In the genomic region with DNA sequence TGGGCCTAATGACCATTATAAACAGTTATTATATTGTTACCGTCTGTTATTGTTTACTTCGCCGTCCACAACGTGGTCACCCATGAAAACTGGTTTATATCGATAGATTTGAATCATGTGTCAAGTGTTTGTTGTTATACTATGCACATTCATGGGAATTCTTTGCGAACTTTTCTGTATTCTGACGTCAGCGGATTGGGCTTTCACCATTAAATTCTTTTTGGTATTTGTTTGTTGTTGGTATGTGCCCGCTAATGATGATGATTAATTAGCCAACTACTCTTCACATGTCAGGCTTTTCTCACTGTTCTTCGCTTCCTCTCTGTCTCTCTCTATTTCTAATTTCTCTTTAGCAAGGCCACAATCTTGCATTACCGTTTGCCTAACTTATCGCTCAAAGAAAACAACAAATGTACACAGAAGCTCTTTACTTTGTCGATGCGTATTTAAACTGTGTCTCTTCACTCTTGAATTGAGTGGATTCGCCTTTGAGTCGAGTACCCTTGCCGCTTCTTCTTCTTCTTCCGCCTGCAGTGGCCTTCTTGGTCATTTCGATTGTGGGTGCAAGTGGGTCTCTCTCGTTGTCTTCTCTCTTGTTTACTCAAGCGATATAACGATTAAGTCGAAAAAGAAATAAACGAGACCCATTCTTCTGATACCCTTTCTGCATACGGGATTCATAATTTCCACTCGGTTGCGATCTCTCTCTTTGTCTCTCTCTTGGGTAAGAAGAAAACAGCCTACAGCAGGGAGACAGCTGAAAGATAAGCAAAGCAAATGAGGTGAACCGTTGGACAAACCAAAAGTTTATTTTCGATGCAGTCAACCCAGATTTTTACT, we compare ENCODE assay signal across 1 fruit fly cellular context.
TF ChIP-seq lines count a peak whose summit lies in the region.

No protein-coding gene starts in this region.

TF ChIP-seq in whole organism, embryonic, 481 proteins besides CTCF, POLR2A, EP300 and RAD21 (continued from another document and continues in another):
- TF ChIP-seq CG6854 (GFP tag; optimal IDR thresholded peaks at IDR 0.05; lab: Kevin White, UChicago) (peak; percentile 58), Xbp1 (GFP tag; optimal IDR thresholded peaks at IDR 0.05; lab: Kevin White, UChicago) (no peak), gsb (GFP tag; IDR thresholded peaks at IDR 0.05; lab: Robert Waterston, UW) (0 out of 2 replicates have a peak, but pooled peaks have one; percentile 24), bcd (GFP tag; optimal IDR thresholded peaks at IDR 0.05; lab: Kevin White, UChicago) (no peak), CG34422 (GFP tag; IDR thresholded peaks at IDR 0.05; lab: Robert Waterston, UW) (no peak), Gug (GFP tag; IDR thresholded peaks at IDR 0.05; lab: Robert Waterston, UW) (no peak), CG4854 (GFP tag; optimal IDR thresholded peaks at IDR 0.05; lab: Kevin White, UChicago) (no peak), Nf-YC (tag; optimal IDR thresholded peaks at IDR 0.05; lab: Kevin White, UChicago) (peak; percentile 60), pros (GFP tag; optimal IDR thresholded peaks at IDR 0.05; lab: Kevin White, UChicago) (peak; percentile 92), Dip2 (GFP tag; IDR thresholded peaks at IDR 0.05; lab: Robert Waterston, UW) (no peak), Dbx (GFP tag; IDR thresholded peaks at IDR 0.05; lab: Robert Waterston, UW) (no peak), sima (GFP tag; optimal IDR thresholded peaks at IDR 0.05; lab: Kevin White, UChicago) (no peak), ro (GFP tag; IDR thresholded peaks at IDR 0.05; lab: Robert Waterston, UW) (no peak), CG42726 (GFP tag; IDR thresholded peaks at IDR 0.05; lab: Robert Waterston, UW; ENCODE audit: partially characterized antibody) (no peak), CG12659 (GFP tag; optimal IDR thresholded peaks at IDR 0.05; lab: Kevin White, UChicago) (no peak), scrt (GFP tag; optimal IDR thresholded peaks at IDR 0.05; lab: Kevin White, UChicago) (no peak), Oli (tag; optimal IDR thresholded peaks at IDR 0.05; lab: Kevin White, UChicago) (no peak), CG12942 (GFP tag; optimal IDR thresholded peaks at IDR 0.05; lab: Kevin White, UChicago) (no peak), CG3281 (GFP tag; optimal IDR thresholded peaks at IDR 0.05; lab: Kevin White, UChicago) (no peak), esg (GFP tag; conservative IDR thresholded peaks at IDR 0.05; lab: Robert Waterston, UW) (no peak), toy (GFP tag; IDR thresholded peaks at IDR 0.05; lab: Robert Waterston, UW) (no peak), fd102C (GFP tag; optimal IDR thresholded peaks at IDR 0.05; lab: Kevin White, UChicago) (no peak), gfzf (GFP tag; optimal IDR thresholded peaks at IDR 0.05; lab: Kevin White, UChicago) (no peak), CG32772 (GFP tag; IDR thresholded peaks at IDR 0.05; lab: Robert Waterston, UW) (no peak), CoRest (tag; optimal IDR thresholded peaks at IDR 0.05; lab: Kevin White, UChicago) (no peak), bbx (GFP tag; IDR thresholded peaks at IDR 0.05; lab: Robert Waterston, UW; ENCODE audit: partially characterized antibody) (no peak), CG34224 (GFP tag; IDR thresholded peaks at IDR 0.05; lab: Robert Waterston, UW; ENCODE audit: partially characterized antibody) (no peak), Side (GFP tag; optimal IDR thresholded peaks at IDR 0.05; lab: Kevin White, UChicago) (no peak), pita (GFP tag; optimal IDR thresholded peaks at IDR 0.05; lab: Kevin White, UChicago) (no peak), CG12236 (GFP tag; optimal IDR thresholded peaks at IDR 0.05; lab: Kevin White, UChicago) (peak; percentile 30), CG7745 (tag; optimal IDR thresholded peaks at IDR 0.05; lab: Kevin White, UChicago) (peak; percentile 73), Lim3 (GFP tag; IDR thresholded peaks at IDR 0.05; lab: Robert Waterston, UW) (no peak), CG4360 (GFP tag; IDR thresholded peaks at IDR 0.05; lab: Robert Waterston, UW) (peak; percentile 64; the same call in 1 of the 2 replicates), CHES-1-like (GFP tag; optimal IDR thresholded peaks at IDR 0.05; lab: Kevin White, UChicago) (no peak), CG15601 (tag; optimal IDR thresholded peaks at IDR 0.05; lab: Kevin White, UChicago) (peak; percentile 95), CG10979 (tag; optimal IDR thresholded peaks at IDR 0.05; lab: Kevin White, UChicago) (no peak), CG1602 (GFP tag; optimal IDR thresholded peaks at IDR 0.05; lab: Kevin White, UChicago) (no peak), zen2 (GFP tag; IDR thresholded peaks at IDR 0.05; lab: Robert Waterston, UW; ENCODE audit: partially characterized antibody) (no peak), eve (GFP tag; optimal IDR thresholded peaks at IDR 0.05; lab: Kevin White, UChicago) (peak in 1 of 2 experiments; percentile 26), hbn (GFP tag; IDR thresholded peaks at IDR 0.05; lab: Robert Waterston, UW; ENCODE audit: partially characterized antibody) (no peak), CG16863 (GFP tag; optimal IDR thresholded peaks at IDR 0.05; lab: Kevin White, UChicago) (no peak), Hr51 (GFP tag; optimal IDR thresholded peaks at IDR 0.05; lab: Kevin White, UChicago) (no peak), Sox100B (GFP tag; optimal IDR thresholded peaks at IDR 0.05; lab: Kevin White, UChicago) (peak; percentile 32), eyg (GFP tag; optimal IDR thresholded peaks at IDR 0.05; lab: Kevin White, UChicago) (no peak), Blimp-1 (GFP tag; optimal IDR thresholded peaks at IDR 0.05; lab: Kevin White, UChicago) (peak; percentile 43), CG10654 (GFP tag; optimal IDR thresholded peaks at IDR 0.05; lab: Kevin White, UChicago) (no peak), fd3F (GFP tag; optimal IDR thresholded peaks at IDR 0.05; lab: Kevin White, UChicago) (no peak), vfl (GFP tag; optimal IDR thresholded peaks at IDR 0.05; lab: Kevin White, UChicago) (no peak), CG6254 (GFP tag; optimal IDR thresholded peaks at IDR 0.05; lab: Kevin White, UChicago) (peak; percentile 64), CG4820 (GFP tag; optimal IDR thresholded peaks at IDR 0.05; lab: Kevin White, UChicago) (no peak), trh (GFP tag; optimal IDR thresholded peaks at IDR 0.05; lab: Kevin White, UChicago) (no peak), luna (GFP tag; optimal IDR thresholded peaks at IDR 0.05; lab: Kevin White, UChicago) (no peak), stwl (tag; optimal IDR thresholded peaks at IDR 0.05; lab: Kevin White, UChicago) (no peak), Pdp1 (GFP tag; optimal IDR thresholded peaks at IDR 0.05; lab: Kevin White, UChicago) (no peak), nom (GFP tag; optimal IDR thresholded peaks at IDR 0.05; lab: Kevin White, UChicago) (peak; percentile 54), dimm (GFP tag; IDR thresholded peaks at IDR 0.05; lab: Robert Waterston, UW) (no peak), CG4282 (GFP tag; optimal IDR thresholded peaks at IDR 0.05; lab: Kevin White, UChicago) (no peak), Mes4 (GFP tag; optimal IDR thresholded peaks at IDR 0.05; lab: Kevin White, UChicago) (peak; percentile 9), sim (GFP tag; IDR thresholded peaks at IDR 0.05; lab: Robert Waterston, UW) (peak; percentile 74), rib (GFP tag; IDR thresholded peaks at IDR 0.05; lab: Robert Waterston, UW) (no peak), CG8359 (GFP tag; optimal IDR thresholded peaks at IDR 0.05; lab: Kevin White, UChicago; ENCODE audit: borderline replicate concordance) (no peak), peb (GFP tag; IDR thresholded peaks at IDR 0.05; lab: Robert Waterston, UW) (no peak), her (GFP tag; optimal IDR thresholded peaks at IDR 0.05; lab: Kevin White, UChicago) (no peak), dpn (GFP tag; optimal IDR thresholded peaks at IDR 0.05; lab: Kevin White, UChicago) (no peak), Atf6 (GFP tag; IDR thresholded peaks at IDR 0.05; lab: Robert Waterston, UW) (peak; percentile 22; the same call in 1 of the 2 replicates), tup (GFP tag; optimal IDR thresholded peaks at IDR 0.05; lab: Kevin White, UChicago) (no peak), D (optimal IDR thresholded peaks at IDR 0.05; lab: Kevin White, UChicago) (no peak), D (GFP tag; optimal IDR thresholded peaks at IDR 0.05; lab: Kevin White, UChicago) (no peak), bowl (GFP tag; IDR thresholded peaks at IDR 0.05; lab: Robert Waterston, UW) (no peak), CG10959 (GFP tag; IDR thresholded peaks at IDR 0.05; lab: Robert Waterston, UW) (no peak), Opbp (GFP tag; IDR thresholded peaks at IDR 0.05; lab: Robert Waterston, UW; ENCODE audit: partially characterized antibody) (0 out of 3 replicates have a peak, but pooled peaks have one; percentile 14), dati (GFP tag; IDR thresholded peaks at IDR 0.05; lab: Robert Waterston, UW) (no peak), phol (tag; optimal IDR thresholded peaks at IDR 0.05; lab: Kevin White, UChicago) (no peak), knrl (GFP tag; IDR thresholded peaks at IDR 0.05; lab: Robert Waterston, UW; ENCODE audit: partially characterized antibody) (no peak), ase (GFP tag; IDR thresholded peaks at IDR 0.05; lab: Robert Waterston, UW) (no peak), Bdp1 (GFP tag; optimal IDR thresholded peaks at IDR 0.05; lab: Kevin White, UChicago) (no peak), gro (GFP tag; optimal IDR thresholded peaks at IDR 0.05; lab: Kevin White, UChicago) (no peak), Sry-δ (GFP tag; optimal IDR thresholded peaks at IDR 0.05; lab: Kevin White, UChicago) (no peak), gcm2 (GFP tag; optimal IDR thresholded peaks at IDR 0.05; lab: Kevin White, UChicago) (no peak), lab (GFP tag; optimal IDR thresholded peaks at IDR 0.05; lab: Kevin White, UChicago) (peak; percentile 33), HLH3B (GFP tag; IDR thresholded peaks at IDR 0.05; lab: Robert Waterston, UW) (no peak; the same call in 1 of the 2 replicates), CG4707 (GFP tag; optimal IDR thresholded peaks at IDR 0.05; lab: Kevin White, UChicago) (peak; percentile 92), tap (tag; optimal IDR thresholded peaks at IDR 0.05; lab: Kevin White, UChicago) (peak; percentile 85), CG8765 (GFP tag; IDR thresholded peaks at IDR 0.05; lab: Robert Waterston, UW) (no peak), slp2 (GFP tag; optimal IDR thresholded peaks at IDR 0.05; lab: Kevin White, UChicago) (no peak), CG8388 (GFP tag; optimal IDR thresholded peaks at IDR 0.05; lab: Kevin White, UChicago) (peak; percentile 40), NFAT (GFP tag; IDR thresholded peaks at IDR 0.05; lab: Robert Waterston, UW) (no peak), nau (GFP tag; optimal IDR thresholded peaks at IDR 0.05; lab: Kevin White, UChicago) (peak; percentile 19), kni (GFP tag; optimal IDR thresholded peaks at IDR 0.05; lab: Kevin White, UChicago) (peak; percentile 99), danr (GFP tag; IDR thresholded peaks at IDR 0.05; lab: Robert Waterston, UW) (peak; percentile 10; the same call in 1 of the 2 replicates), CG4617 (GFP tag; optimal IDR thresholded peaks at IDR 0.05; lab: Kevin White, UChicago; ENCODE audit: borderline replicate concordance) (no peak), zen (tag; optimal IDR thresholded peaks at IDR 0.05; lab: Kevin White, UChicago) (no peak), CG33557 (GFP tag; optimal IDR thresholded peaks at IDR 0.05; lab: Kevin White, UChicago) (peak; percentile 95), CG12769 (tag; optimal IDR thresholded peaks at IDR 0.05; lab: Kevin White, UChicago) (no peak), cwo (GFP tag; optimal IDR thresholded peaks at IDR 0.05; lab: Kevin White, UChicago) (no peak), mirr (GFP tag; optimal IDR thresholded peaks at IDR 0.05; lab: Kevin White, UChicago) (peak; percentile 60), ttk (GFP tag; IDR thresholded peaks at IDR 0.05; lab: Robert Waterston, UW) (peak; percentile 22; the same call in 1 of the 2 replicates), CrebB (tag; optimal IDR thresholded peaks at IDR 0.05; lab: Kevin White, UChicago) (peak; percentile 90), dan (GFP tag; IDR thresholded peaks at IDR 0.05; lab: Robert Waterston, UW) (no peak), CG17385 (GFP tag; optimal IDR thresholded peaks at IDR 0.05; lab: Kevin White, UChicago) (peak; percentile 90), Meics (GFP tag; optimal IDR thresholded peaks at IDR 0.05; lab: Kevin White, UChicago) (no peak), ab (GFP tag; optimal IDR thresholded peaks at IDR 0.05; lab: Kevin White, UChicago) (no peak), Ada2b (GFP tag; IDR thresholded peaks at IDR 0.05; lab: Robert Waterston, UW) (no peak), Hr39 (optimal IDR thresholded peaks at IDR 0.05; lab: Kevin White, UChicago) (no peak), Dfd (GFP tag; optimal IDR thresholded peaks at IDR 0.05; lab: Kevin White, UChicago) (no peak), CG1024 (GFP tag; IDR thresholded peaks at IDR 0.05; lab: Robert Waterston, UW) (peak; percentile 39; the same call in 1 of the 2 replicates), stc (GFP tag; IDR thresholded peaks at IDR 0.05; lab: Robert Waterston, UW) (peak; percentile 50; the same call in 1 of the 2 replicates), Mrtf (GFP tag; IDR thresholded peaks at IDR 0.05; lab: Robert Waterston, UW) (no peak), Atf-2 (GFP tag; optimal IDR thresholded peaks at IDR 0.05; lab: Kevin White, UChicago) (no peak), amos (GFP tag; IDR thresholded peaks at IDR 0.05; lab: Robert Waterston, UW; ENCODE audit: partially characterized antibody) (peak; percentile 12; the same call in 1 of the 2 replicates), CG6272 (GFP tag; IDR thresholded peaks at IDR 0.05; lab: Robert Waterston, UW) (no peak), Dp (GFP tag; optimal IDR thresholded peaks at IDR 0.05; lab: Kevin White, UChicago) (no peak), lilli (GFP tag; optimal IDR thresholded peaks at IDR 0.05; lab: Kevin White, UChicago) (no peak), ssp (GFP tag; IDR thresholded peaks at IDR 0.05; lab: Robert Waterston, UW) (no peak), CG3065 (GFP tag; optimal IDR thresholded peaks at IDR 0.05; lab: Kevin White, UChicago) (no peak), Dref (GFP tag; IDR thresholded peaks at IDR 0.05; lab: Robert Waterston, UW) (no peak), fd64A (GFP tag; optimal IDR thresholded peaks at IDR 0.05; lab: Kevin White, UChicago) (peak; percentile 96), en (GFP tag; optimal IDR thresholded peaks at IDR 0.05; lab: Kevin White, UChicago) (no peak), CG17359 (tag; optimal IDR thresholded peaks at IDR 0.05; lab: Kevin White, UChicago) (peak; percentile 76), Hr78 (GFP tag; optimal IDR thresholded peaks at IDR 0.05; lab: Kevin White, UChicago) (no peak), CG3847 (GFP tag; IDR thresholded peaks at IDR 0.05; lab: Robert Waterston, UW) (no peak), Ssrp (tag; optimal IDR thresholded peaks at IDR 0.05; lab: Kevin White, UChicago) (no peak), pho (GFP tag; optimal IDR thresholded peaks at IDR 0.05; lab: Kevin White, UChicago) (no peak), sens-2 (GFP tag; IDR thresholded peaks at IDR 0.05; lab: Robert Waterston, UW) (peak; percentile 40; the same call in 1 of the 2 replicates)
